Worm (Caenorhabditis elegans) whole organism, L1 larva: ENCODE data around the gene ttbk-6.
A peak's percentile ranks its signal among the peaks of the same experiment; 100 is the strongest.
"Not testable (repeated sequence)": the region's sequence is repeated elsewhere in the genome, so short reads cannot be mapped to it uniquely, and the experiment has no call there.

Experiments used
- C16A3.4 ChIP-seq: fragments of 150-350 bp; optimal IDR thresholded peaks from 2 replicates; lab custom pipeline; 2014; ENCODE audit warnings: missing biosample characterization, missing genetic modification characterization
- C34B4.2 ChIP-seq: sonication (generic microtip); optimal IDR thresholded peaks from 2 replicates; lab custom pipeline; 2017; ENCODE audit warnings: mild to moderate bottlenecking, missing genetic modification characterization, missing compliant biosample characterization
- alr-1 ChIP-seq: fragments of 200-800 bp; sonication (Bioruptor generic); optimal IDR thresholded peaks from 2 replicates; lab custom pipeline; 2018; ENCODE audit warnings: borderline replicate concordance, mild to moderate bottlenecking, missing genetic modification characterization, missing compliant biosample characterization
- ceh-8 ChIP-seq: fragments of 200-800 bp; sonication (Bioruptor generic); optimal IDR thresholded peaks from 2 replicates; lab custom pipeline; 2018; ENCODE audit warnings: mild to moderate bottlenecking, missing genetic modification characterization, moderate library complexity, missing compliant biosample characterization
- ceh-82 ChIP-seq, 3 experiments: fragments of 150-350 bp in 1 of 3; sonication (generic microtip) in 2 of 3; optimal IDR thresholded peaks; 2 replicates each; lab custom pipeline; 2014 to 2017; ENCODE audit warnings: missing biosample characterization in 3 of 3, missing genetic modification characterization in 3 of 3
- ceh-90 ChIP-seq: sonication (generic microtip); optimal IDR thresholded peaks from 2 replicates; lab custom pipeline; 2016; ENCODE audit warnings: missing genetic modification characterization, missing compliant biosample characterization
- dsc-1 ChIP-seq: sonication (generic microtip); optimal IDR thresholded peaks from 2 replicates; lab custom pipeline; 2016; ENCODE audit warnings: mild to moderate bottlenecking, missing genetic modification characterization, missing compliant biosample characterization
- efl-3 ChIP-seq: fragments of 200-800 bp; sonication (Bioruptor generic); optimal IDR thresholded peaks from 2 replicates; lab custom pipeline; 2018; ENCODE audit warnings: mild to moderate bottlenecking, missing genetic modification characterization, missing compliant biosample characterization
- egl-13 ChIP-seq: sonication (generic microtip); optimal IDR thresholded peaks from 2 replicates; lab custom pipeline; 2016; ENCODE audit warnings: missing genotype, missing genetic modification reagents, missing genetic modification characterization, missing compliant biosample characterization
- elt-3 ChIP-seq, 6 experiments: fragments of 150-350 bp in 1 of 6; sonication (generic microtip); optimal IDR thresholded peaks; 2 replicates each; lab custom pipeline; 2017 to 2018; ENCODE audit warnings: missing biosample characterization in 6 of 6, missing genetic modification characterization in 6 of 6, inconsistent platforms in 1 of 6
- ets-5 ChIP-seq: fragments of 200-800 bp; sonication (Bioruptor generic); IDR thresholded peaks from 2 replicates; pipeline ENCODE4 v1.3.6; 2022; ENCODE audit warnings: missing genetic modification characterization, missing compliant biosample characterization
- hlh-17 ChIP-seq: fragments of 200-800 bp; sonication (Bioruptor generic); optimal IDR thresholded peaks from 2 replicates; lab custom pipeline; 2018; ENCODE audit warnings: missing genetic modification characterization, mild to moderate bottlenecking, missing compliant biosample characterization, moderate library complexity, borderline replicate concordance
- hpl-2 ChIP-seq: fragments of 150-350 bp; optimal IDR thresholded peaks from 2 replicates; lab custom pipeline; 2014; ENCODE audit warnings: missing biosample characterization, missing genetic modification reagents, missing genetic modification characterization
- irx-1 ChIP-seq: sonication (generic microtip); optimal IDR thresholded peaks from 2 replicates; lab custom pipeline; 2016; ENCODE audit warnings: missing genetic modification characterization, missing compliant biosample characterization
- jun-1 ChIP-seq: fragments of 150-350 bp; optimal IDR thresholded peaks from 2 replicates; lab custom pipeline; 2014; ENCODE audit warnings: missing biosample characterization, missing genetic modification reagents, missing genetic modification characterization
- lin-13 ChIP-seq: fragments of 150-350 bp; optimal IDR thresholded peaks from 2 replicates; lab custom pipeline; 2014; ENCODE audit warnings: missing biosample characterization, missing genetic modification reagents, missing genetic modification characterization
- lin-14 ChIP-seq: fragments of 200-800 bp; sonication (Bioruptor generic); optimal IDR thresholded peaks from 2 replicates; lab custom pipeline; 2018; ENCODE audit warnings: mild to moderate bottlenecking, missing genetic modification characterization, moderate library complexity, missing compliant biosample characterization
- lin-15B ChIP-seq: fragments of 150-350 bp; sonication (generic microtip); optimal IDR thresholded peaks from 3 replicates; lab custom pipeline; 2014; ENCODE audit warnings: missing biosample characterization, missing genetic modification characterization
- lin-35 ChIP-seq, 2 experiments: fragments of 150-350 bp; optimal IDR thresholded peaks; 2 replicates each; lab custom pipeline; 2014; ENCODE audit warnings: missing biosample characterization in 2 of 2, missing genetic modification characterization in 2 of 2, missing genetic modification reagents in 2 of 2
- mdl-1 ChIP-seq, 2 experiments: fragments of 150-350 bp; optimal IDR thresholded peaks; 2 replicates each; lab custom pipeline; 2014 to 2017; ENCODE audit warnings: missing biosample characterization in 2 of 2, missing genetic modification characterization in 2 of 2, inconsistent platforms in 1 of 2
- mep-1 ChIP-seq: fragments of 150-350 bp; optimal IDR thresholded peaks from 2 replicates; lab custom pipeline; 2014; ENCODE audit warnings: missing biosample characterization, missing genetic modification characterization
- nhr-11 ChIP-seq: fragments of 150-350 bp; optimal IDR thresholded peaks from 2 replicates; lab custom pipeline; 2014; ENCODE audit warnings: missing biosample characterization, missing genetic modification characterization
- nhr-20 ChIP-seq: sonication (generic microtip); optimal IDR thresholded peaks from 2 replicates; lab custom pipeline; 2016; ENCODE audit warnings: mild to moderate bottlenecking, missing genetic modification characterization, missing compliant biosample characterization
- nhr-237 ChIP-seq: fragments of 150-350 bp; optimal IDR thresholded peaks from 2 replicates; lab custom pipeline; 2014; ENCODE audit warnings: missing biosample characterization, missing genetic modification characterization
- nhr-28 ChIP-seq: fragments of 150-350 bp; optimal IDR thresholded peaks from 2 replicates; lab custom pipeline; 2014; ENCODE audit warnings: missing biosample characterization, missing genetic modification characterization
- nhr-47 ChIP-seq: sonication (generic microtip); optimal IDR thresholded peaks from 2 replicates; lab custom pipeline; 2016; ENCODE audit warnings: mild to moderate bottlenecking, missing genetic modification characterization, moderate library complexity, missing compliant biosample characterization
- nhr-76 ChIP-seq: sonication (generic microtip); optimal IDR thresholded peaks from 2 replicates; lab custom pipeline; 2017; ENCODE audit warnings: missing biosample characterization, missing genetic modification characterization
- nhr-77 ChIP-seq: fragments of 150-350 bp; optimal IDR thresholded peaks from 2 replicates; lab custom pipeline; 2014; ENCODE audit warnings: missing biosample characterization, missing genetic modification characterization
- nhr-85 ChIP-seq: sonication (generic microtip); peaks from one replicate; lab custom pipeline; 2016; ENCODE audit warnings: missing genetic modification characterization, inconsistent platforms, missing compliant biosample characterization
- nhr-90 ChIP-seq: sonication (generic microtip); optimal IDR thresholded peaks from 2 replicates; lab custom pipeline; 2016; ENCODE audit warnings: mild to moderate bottlenecking, missing genetic modification characterization, missing compliant biosample characterization; ENCODE audit not compliant: poor library complexity
- pag-3 ChIP-seq: sonication (generic microtip); optimal IDR thresholded peaks from 2 replicates; lab custom pipeline; 2017; ENCODE audit warnings: missing genetic modification characterization, mild to moderate bottlenecking, missing compliant biosample characterization, antibody characterized with exemption, borderline replicate concordance; ENCODE audit not compliant: insufficient read depth
- pax-3 ChIP-seq: fragments of 200-800 bp; sonication (Bioruptor generic); optimal IDR thresholded peaks from 2 replicates; lab custom pipeline; 2018; ENCODE audit warnings: mild to moderate bottlenecking, missing genetic modification characterization, moderate library complexity, missing compliant biosample characterization
- snu-23 ChIP-seq: sonication (generic microtip); optimal IDR thresholded peaks from 2 replicates; lab custom pipeline; 2016; ENCODE audit warnings: missing genetic modification characterization, missing compliant biosample characterization
- sox-4 ChIP-seq: sonication (generic microtip); optimal IDR thresholded peaks from 2 replicates; lab custom pipeline; 2016; ENCODE audit warnings: missing genetic modification characterization, missing compliant biosample characterization
- sptf-1 ChIP-seq: fragments of 150-350 bp; optimal IDR thresholded peaks from 2 replicates; lab custom pipeline; 2014; ENCODE audit warnings: missing biosample characterization, missing genetic modification characterization
- swsn-7 ChIP-seq: sonication (generic microtip); optimal IDR thresholded peaks from 2 replicates; lab custom pipeline; 2016; ENCODE audit warnings: missing genetic modification characterization, missing compliant biosample characterization
- tbx-2 ChIP-seq: sonication (generic microtip); optimal IDR thresholded peaks from 2 replicates; lab custom pipeline; 2016; ENCODE audit warnings: missing genetic modification characterization, missing compliant biosample characterization
- unc-130 ChIP-seq: fragments of 150-350 bp; optimal IDR thresholded peaks from 2 replicates; lab custom pipeline; 2017; ENCODE audit warnings: missing biosample characterization, missing genetic modification characterization, inconsistent platforms
- unc-86 ChIP-seq: sonication (generic microtip); optimal IDR thresholded peaks from 2 replicates; lab custom pipeline; 2016; ENCODE audit warnings: missing genetic modification characterization, missing compliant biosample characterization
- xbp-1 ChIP-seq: sonication (generic microtip); optimal IDR thresholded peaks from 2 replicates; lab custom pipeline; 2016; ENCODE audit warnings: missing genetic modification characterization, missing compliant biosample characterization
- zip-4 ChIP-seq: fragments of 200-800 bp; sonication (Bioruptor generic); optimal IDR thresholded peaks from 2 replicates; lab custom pipeline; 2018; ENCODE audit warnings: mild to moderate bottlenecking, missing genetic modification characterization, moderate library complexity, missing compliant biosample characterization
- ztf-11 ChIP-seq, 2 experiments: sonication (generic microtip); optimal IDR thresholded peaks; 2 replicates each; lab custom pipeline; 2016 to 2017; ENCODE audit warnings: missing genetic modification characterization in 2 of 2, missing biosample characterization in 1 of 2, missing compliant biosample characterization in 1 of 2

Gene ttbk-6

DNA sequence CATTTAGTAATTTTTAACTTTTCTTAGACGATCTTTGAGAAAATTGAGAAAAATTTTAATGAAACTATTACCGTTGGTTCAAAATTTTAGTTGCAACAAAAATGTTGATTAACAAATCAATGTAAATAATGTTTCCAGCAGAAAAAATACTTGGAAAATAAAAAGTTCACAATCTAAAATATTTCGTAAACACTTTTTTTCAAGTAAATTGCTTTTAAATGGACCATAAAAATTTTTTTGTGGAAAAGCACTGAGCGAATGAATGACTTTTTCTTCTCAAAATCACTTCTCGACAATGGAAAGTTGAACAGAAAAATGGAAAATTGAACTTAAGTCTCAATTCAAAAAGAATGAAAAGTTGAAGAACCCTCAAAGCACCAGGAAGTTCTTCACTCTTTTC is 21.0 kb upstream of the ttbk-6 start, which contains the start of gene C45G9.8:
TSS of gene C45G9.8 (minus strand) at position 101 of the 400 bp plus-strand sequence.
- TF ChIP-seq dsc-1, result no peak

DNA sequence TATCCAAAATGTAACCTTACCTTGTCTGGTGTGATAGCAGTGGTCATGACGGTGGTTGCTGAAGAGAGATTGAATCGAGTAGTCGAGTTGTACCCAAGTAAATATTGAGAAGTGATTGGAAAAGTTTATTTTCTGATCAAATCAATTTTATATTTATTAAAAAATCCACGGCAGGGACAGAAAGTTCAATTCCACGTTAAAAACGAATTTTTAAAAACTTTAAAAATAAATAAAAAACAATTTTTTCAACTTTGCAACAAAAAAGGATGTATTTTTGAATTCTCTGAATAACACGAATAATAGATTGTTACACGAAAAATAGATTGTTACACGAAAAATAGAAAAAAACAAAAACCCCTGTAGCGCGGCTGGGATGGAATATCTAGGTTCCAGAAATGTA is 18.8 kb upstream of the ttbk-6 start, which contains the start of gene C45G9.9:
TSS of gene C45G9.9 (minus strand) at position 101 of the 400 bp plus-strand sequence.
- TF ChIP-seq pag-3, sox-4, nhr-11 (tag; lab: Kevin White, UChicago): not testable (repeated sequence)

DNA sequence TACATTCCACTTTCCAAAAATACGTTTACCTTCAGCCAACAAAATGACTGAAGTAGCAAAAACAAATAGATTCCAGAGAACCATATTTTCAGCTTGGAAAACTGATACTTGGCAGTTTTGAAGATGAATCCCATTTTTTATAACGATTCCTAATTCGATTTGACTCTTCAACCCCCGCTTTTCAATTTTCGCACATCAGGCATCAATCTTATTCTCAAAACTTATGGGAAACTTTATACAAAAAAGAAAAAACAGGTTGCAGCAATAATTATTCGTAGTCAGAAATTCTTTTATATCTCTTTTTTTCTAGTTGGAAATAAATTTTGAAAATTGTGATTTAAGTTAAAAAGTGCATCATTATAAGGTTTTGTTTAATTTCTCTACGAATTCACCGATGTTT is 12.7 kb upstream of the ttbk-6 start, which contains the start of gene C45G9.10:
TSS of gene C45G9.10 (minus strand) at position 101 of the 400 bp plus-strand sequence.
- TF ChIP-seq swsn-7 (tag; lab: Kevin White, UChicago), result no peak
- no peak for TF ChIP-seq ztf-11 (tag; optimal IDR thresholded peaks at IDR 0.05; lab: Kevin White, UChicago)
- no peak for TF ChIP-seq pax-3 (tag; lab: Kevin White, UChicago)
- no peak for TF ChIP-seq nhr-85
- no peak for TF ChIP-seq efl-3
- TF ChIP-seq irx-1, result no peak
- no peak for TF ChIP-seq nhr-20 (tag; lab: Kevin White, UChicago)
- TF ChIP-seq tbx-2 (tag; lab: Kevin White, UChicago), result no peak
- no peak for TF ChIP-seq hpl-2
- no peak for TF ChIP-seq C34B4.2 (tag; lab: Kevin White, UChicago)
- no peak for TF ChIP-seq nhr-11 (tag; lab: Kevin White, UChicago)
- no peak for TF ChIP-seq sptf-1 (tag; lab: Kevin White, UChicago)
- no peak for TF ChIP-seq ceh-90 (tag; lab: Kevin White, UChicago)
- TF ChIP-seq, all 84 proteins: peak for 0

DNA sequence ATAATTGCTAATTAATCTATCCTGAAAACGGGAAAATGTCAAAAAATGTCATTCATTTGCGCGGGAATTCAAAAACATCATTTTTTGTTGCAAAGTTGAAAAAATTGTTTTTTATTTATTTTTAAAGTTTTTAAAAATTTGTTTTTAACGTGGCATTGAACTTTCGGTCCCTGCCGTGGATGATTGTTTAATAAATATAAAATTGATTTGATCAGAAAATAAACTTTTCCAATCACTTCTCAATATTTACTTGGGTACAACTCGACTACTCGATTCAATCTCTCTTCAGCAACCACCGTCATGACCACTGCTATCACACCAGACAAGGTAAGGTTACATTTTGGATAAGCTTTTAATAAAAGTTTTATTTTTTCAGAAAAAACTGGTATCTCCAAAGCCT is 12.1 kb upstream of the ttbk-6 start, which contains the start of gene C45G9.4:
TSS of gene C45G9.4 (plus strand) at position 301 of the 400 bp plus-strand sequence.
- not testable (repeated sequence) for TF ChIP-seq nhr-47; unc-130 (tag; lab: Kevin White, UChicago); xbp-1 (tag; lab: Kevin White, UChicago)

DNA sequence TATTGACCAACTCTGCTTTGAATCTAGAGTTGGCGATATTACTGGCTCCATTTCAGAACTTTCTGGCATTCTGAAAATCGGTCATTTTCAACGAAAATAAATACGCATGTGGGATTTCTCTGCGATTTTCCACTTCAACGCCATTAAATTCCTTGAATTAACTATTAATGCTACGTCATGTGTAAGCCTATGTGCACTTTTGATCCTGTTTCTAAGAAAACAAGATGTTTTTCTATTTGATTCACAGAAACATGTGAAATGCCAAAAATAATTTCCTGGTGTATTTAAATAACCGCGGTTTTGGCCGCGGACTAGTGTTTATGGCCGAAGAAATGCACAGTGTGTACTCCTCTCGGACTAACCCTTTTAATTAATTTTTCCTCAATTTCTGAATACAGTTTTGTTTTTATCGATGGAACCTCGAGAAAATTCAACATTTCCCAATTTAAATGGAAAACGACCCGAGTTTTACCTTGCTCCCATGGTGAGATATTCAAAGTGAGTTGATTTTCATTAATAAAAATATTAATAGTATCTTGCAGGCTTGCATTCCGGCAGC is 5.7 kb upstream of the ttbk-6 start, which contains the start of the genes C45G9.11 and C45G9.2:
TSS of gene C45G9.11 (minus strand) at position 51 of the 559 bp plus-strand sequence.
TSS of gene C45G9.2 (plus strand) at position 392 of the 559 bp plus-strand sequence.
- TF ChIP-seq ceh-82 (tag; optimal IDR thresholded peaks at IDR 0.05; lab: Kevin White, UChicago) (peak; percentile 47 to 52 (median 48)), C16A3.4 (tag; lab: Kevin White, UChicago) (peak; percentile 40), snu-23 (GFP tag; lab: Kevin White, UChicago) (peak; percentile 85), lin-13 (peak; percentile 54), mep-1 (peak; percentile 77), lin-14 (GFP tag; lab: Kevin White, UChicago) (peak; percentile 78), nhr-28 (no peak), jun-1 (no peak), mdl-1 (tag; optimal IDR thresholded peaks at IDR 0.05; lab: Kevin White, UChicago) (peak in 1 of 2 experiments; percentile 38), ets-5 (no peak), zip-4 (GFP tag; lab: Kevin White, UChicago) (peak; percentile 18), unc-86 (peak; percentile 60), nhr-237 (tag; lab: Kevin White, UChicago) (no peak), nhr-77 (tag; lab: Kevin White, UChicago) (peak; percentile 15), lin-35 (GFP tag; optimal IDR thresholded peaks at IDR 0.05; lab: Kevin White, UChicago) (peak; percentile 93 to 96), alr-1 (no peak), egl-13 (peak; percentile 87), lin-15B (tag; lab: Kevin White, UChicago) (peak; percentile 12), sptf-1 (tag; lab: Kevin White, UChicago) (no peak), hlh-17 (GFP tag; lab: Kevin White, UChicago) (peak; percentile 58), elt-3 (tag; optimal IDR thresholded peaks at IDR 0.05; lab: Kevin White, UChicago) (peak in 2 of 6 experiments; percentile 22 to 48), efl-3 (peak; percentile 36), nhr-47 (peak; percentile 90), ceh-8 (GFP tag; lab: Kevin White, UChicago) (peak; percentile 41), pax-3 (tag; lab: Kevin White, UChicago) (peak; percentile 88), nhr-76 (tag; lab: Kevin White, UChicago) (no peak), nhr-90 (tag; lab: Kevin White, UChicago) (peak; percentile 90), ceh-90 (tag; lab: Kevin White, UChicago) (peak; percentile 95)
